Fruit fly (Drosophila melanogaster) whole organism, adult: ENCODE data around the gene SoxN.

Source experiments
- CG11617 ChIP-seq: fragments of 200-800 bp; sonication (Bioruptor generic); optimal IDR thresholded peaks from 2 replicates; lab custom pipeline; 2017; ENCODE audit warnings: mild to moderate bottlenecking, missing biosample characterization, missing genetic modification reagents, missing genetic modification characterization
- CG12768 ChIP-seq: fragments of 200-800 bp; sonication (Bioruptor generic); optimal IDR thresholded peaks from 2 replicates; lab custom pipeline; 2017; ENCODE audit warnings: missing biosample characterization, missing genetic modification characterization, mild to moderate bottlenecking, moderate library complexity, missing genetic modification reagents
- CG14711 ChIP-seq: fragments of 200-800 bp; sonication (Bioruptor generic); optimal IDR thresholded peaks from 2 replicates; lab custom pipeline; 2018; ENCODE audit warnings: missing biosample characterization, mild to moderate bottlenecking, missing genetic modification characterization, moderate library complexity
- CG1620 ChIP-seq: fragments of 200-800 bp; sonication (Bioruptor generic); optimal IDR thresholded peaks from 2 replicates; lab custom pipeline; 2016; ENCODE audit warnings: missing biosample characterization, missing genetic modification characterization
- CG33017 ChIP-seq: fragments of 200-800 bp; sonication (Bioruptor generic); optimal IDR thresholded peaks from 2 replicates; lab custom pipeline; 2018; ENCODE audit warnings: missing biosample characterization, mild to moderate bottlenecking, missing genetic modification characterization, moderate library complexity
- CG5204 ChIP-seq: fragments of 200-800 bp; sonication (Bioruptor generic); optimal IDR thresholded peaks from 2 replicates; lab custom pipeline; 2016; ENCODE audit warnings: missing biosample characterization, missing genetic modification characterization
- CG7045 ChIP-seq: fragments of 200-800 bp; sonication (Bioruptor generic); optimal IDR thresholded peaks from 2 replicates; lab custom pipeline; 2017; ENCODE audit warnings: missing biosample characterization, mild to moderate bottlenecking, missing genetic modification characterization
- CG7101 ChIP-seq: fragments of 200-800 bp; sonication (Bioruptor generic); optimal IDR thresholded peaks from 2 replicates; lab custom pipeline; 2018; ENCODE audit warnings: missing biosample characterization, mild to moderate bottlenecking, missing genetic modification characterization, moderate library complexity
- Clk ChIP-seq: fragments of 200-800 bp; sonication (Bioruptor generic); optimal IDR thresholded peaks from 2 replicates; lab custom pipeline; 2017; ENCODE audit warnings: missing biosample characterization, missing genetic modification characterization
- Crg-1 ChIP-seq: fragments of 200-800 bp; sonication (Bioruptor generic); optimal IDR thresholded peaks from 2 replicates; lab custom pipeline; 2016; ENCODE audit warnings: missing biosample characterization, missing genetic modification characterization
- Hr96 ChIP-seq: fragments of 200-800 bp; sonication (Bioruptor generic); optimal IDR thresholded peaks from 2 replicates; lab custom pipeline; 2016; ENCODE audit warnings: missing biosample characterization, missing genetic modification characterization
- Mnt ChIP-seq: fragments of 200-800 bp; sonication (Bioruptor generic); optimal IDR thresholded peaks from 2 replicates; lab custom pipeline; 2016; ENCODE audit warnings: missing biosample characterization, mild to moderate bottlenecking, missing genetic modification characterization
- bab1 ChIP-seq: fragments of 200-800 bp; sonication (Bioruptor generic); optimal IDR thresholded peaks from 3 replicates; lab custom pipeline; 2019; ENCODE audit warnings: missing biosample characterization, mild to moderate bottlenecking, missing genetic modification characterization, moderate library complexity
- cic ChIP-seq: fragments of 200-800 bp; sonication (Bioruptor generic); optimal IDR thresholded peaks from 2 replicates; lab custom pipeline; 2017; ENCODE audit warnings: missing biosample characterization, mild to moderate bottlenecking, missing genetic modification characterization, moderate library complexity
- cnc ChIP-seq, 2 experiments: fragments of >200 bp; optimal IDR thresholded peaks; 2 replicates each; lab custom pipeline; 2017
- kay ChIP-seq: fragments of 200-800 bp; sonication (Bioruptor generic); peaks from one replicate; lab custom pipeline; 2016; ENCODE audit warnings: missing biosample characterization, missing genetic modification characterization, borderline replicate concordance
- ovo ChIP-seq: fragments of 200-800 bp; sonication (Bioruptor generic); optimal IDR thresholded peaks from 2 replicates; lab custom pipeline; 2016; ENCODE audit warnings: missing biosample characterization, missing genetic modification characterization
- pad ChIP-seq: fragments of 200-800 bp; sonication (Bioruptor generic); optimal IDR thresholded peaks from 3 replicates; lab custom pipeline; 2017; ENCODE audit warnings: missing biosample characterization, missing genetic modification characterization, mild to moderate bottlenecking, moderate library complexity, missing genetic modification reagents
- tj ChIP-seq: fragments of 200-800 bp; sonication (Bioruptor generic); optimal IDR thresholded peaks from 3 replicates; lab custom pipeline; 2017; ENCODE audit warnings: missing biosample characterization, mild to moderate bottlenecking, missing genetic modification characterization, moderate library complexity
- toe ChIP-seq: fragments of 200-800 bp; sonication (Bioruptor generic); optimal IDR thresholded peaks from 2 replicates; lab custom pipeline; 2016; ENCODE audit warnings: missing biosample characterization, missing genetic modification characterization

The SoxN gene

dm6 chr2L:8859839-8860238 is 34.4 kb downstream of the SoxN start:
- TF ChIP-seq CG1620 (GFP tag; lab: Kevin White, UChicago): no peak
- TF ChIP-seq pad (GFP tag; lab: Kevin White, UChicago): no peak
- no peak for TF ChIP-seq Mnt
- no peak for TF ChIP-seq bab1
- no peak for TF ChIP-seq cnc (optimal IDR thresholded peaks at IDR 0.05; lab: Kevin White, UChicago)
- TF ChIP-seq Clk: no peak
- no peak for TF ChIP-seq CG14711
- TF ChIP-seq CG7101 (tag; lab: Kevin White, UChicago): no peak
- no peak for TF ChIP-seq CG5204
- no peak for TF ChIP-seq Hr96 (GFP tag; lab: Kevin White, UChicago)
- no peak for TF ChIP-seq CG11617 (GFP tag; lab: Kevin White, UChicago)
- no peak for TF ChIP-seq CG7045 (GFP tag; lab: Kevin White, UChicago)
- no peak for TF ChIP-seq tj (GFP tag; lab: Kevin White, UChicago)
- no peak for TF ChIP-seq ovo
- TF ChIP-seq cic: no peak
- TF ChIP-seq Crg-1: no peak
- no peak for TF ChIP-seq CG33017
- no peak for TF ChIP-seq CG12768 (GFP tag; lab: Kevin White, UChicago)

DNA sequence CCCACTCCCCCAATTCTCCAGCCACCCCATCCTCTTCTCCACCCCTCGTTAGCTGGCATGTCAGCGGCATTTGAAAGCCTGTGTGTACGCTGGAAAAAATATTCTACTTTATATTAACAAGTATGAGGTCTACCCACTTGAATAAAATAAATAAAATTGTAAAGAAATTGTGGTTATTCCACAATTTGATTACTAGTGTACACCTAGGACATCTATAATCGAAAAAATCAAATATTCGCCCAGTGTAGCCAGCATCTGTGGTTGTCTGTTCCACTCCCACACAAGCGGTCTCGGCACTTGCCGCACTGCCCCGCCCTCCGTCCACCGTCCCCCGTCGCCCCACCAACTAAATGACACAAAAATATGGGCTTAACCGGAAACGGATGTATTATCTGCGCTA is 35.3 kb downstream of the SoxN start:
- TF ChIP-seq toe (GFP tag; lab: Kevin White, UChicago) (no peak), pad (GFP tag; lab: Kevin White, UChicago) (no peak), Clk (no peak), CG14711 (no peak), Hr96 (GFP tag; lab: Kevin White, UChicago) (no peak), CG11617 (GFP tag; lab: Kevin White, UChicago) (no peak), CG7045 (GFP tag; lab: Kevin White, UChicago) (no peak), cic (no peak), CG1620 (GFP tag; lab: Kevin White, UChicago) (no peak), Mnt (no peak), CG33017 (no peak), tj (GFP tag; lab: Kevin White, UChicago) (no peak), CG5204 (no peak), kay (GFP tag; lab: Kevin White, UChicago) (no peak), Crg-1 (no peak), cnc (optimal IDR thresholded peaks at IDR 0.05; lab: Kevin White, UChicago) (no peak), CG12768 (GFP tag; lab: Kevin White, UChicago) (no peak), ovo (no peak), CG7101 (tag; lab: Kevin White, UChicago) (no peak)

DNA sequence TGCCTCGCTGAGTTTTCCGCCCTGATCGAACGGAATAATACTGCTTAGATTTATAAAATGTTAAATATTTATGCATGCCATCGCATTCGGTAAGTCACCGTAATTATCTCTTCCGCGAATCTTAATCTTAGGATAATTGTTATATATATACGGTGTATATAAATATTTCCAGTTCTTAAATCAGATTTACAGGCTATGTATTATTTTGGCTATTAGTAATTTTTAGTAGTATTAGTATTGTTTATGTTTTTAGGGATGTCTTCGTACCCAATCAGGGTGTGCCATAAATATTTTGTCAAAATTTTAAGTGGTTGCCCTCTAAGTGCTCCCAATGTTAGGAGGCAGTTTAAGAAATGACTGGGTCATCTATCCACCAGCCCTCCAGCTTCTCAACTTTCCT is 37.0 kb downstream of the SoxN start, which contains the start of gene CG32986:
Gene CG32986, plus strand, starts transcription at position 301 of the 400 bp plus-strand sequence.
- TF ChIP-seq toe (GFP tag; lab: Kevin White, UChicago) (no peak), CG33017 (no peak), CG7101 (tag; lab: Kevin White, UChicago) (no peak), CG12768 (GFP tag; lab: Kevin White, UChicago) (no peak), pad (GFP tag; lab: Kevin White, UChicago) (no peak), CG5204 (no peak), Hr96 (GFP tag; lab: Kevin White, UChicago) (no peak), ovo (no peak), cnc (optimal IDR thresholded peaks at IDR 0.05; lab: Kevin White, UChicago) (no peak), Mnt (no peak), kay (GFP tag; lab: Kevin White, UChicago) (no peak), tj (GFP tag; lab: Kevin White, UChicago) (no peak), cic (no peak), CG1620 (GFP tag; lab: Kevin White, UChicago) (no peak), CG11617 (GFP tag; lab: Kevin White, UChicago) (no peak), Crg-1 (no peak), bab1 (no peak), CG7045 (GFP tag; lab: Kevin White, UChicago) (no peak), Clk (no peak)

- no peak for TF ChIP-seq pad (GFP tag; lab: Kevin White, UChicago)
- no peak for TF ChIP-seq CG33017
- TF ChIP-seq CG12768 (GFP tag; lab: Kevin White, UChicago): no peak
- no peak for TF ChIP-seq CG5204
- no peak for TF ChIP-seq CG11617 (GFP tag; lab: Kevin White, UChicago)
- TF ChIP-seq CG7101 (tag; lab: Kevin White, UChicago): no peak
- no peak for TF ChIP-seq Mnt
- no peak for TF ChIP-seq kay (GFP tag; lab: Kevin White, UChicago)
- no peak for TF ChIP-seq tj (GFP tag; lab: Kevin White, UChicago)
- TF ChIP-seq CG1620 (GFP tag; lab: Kevin White, UChicago): no peak
- TF ChIP-seq CG7045 (GFP tag; lab: Kevin White, UChicago): no peak
- no peak for TF ChIP-seq bab1
- TF ChIP-seq Hr96 (GFP tag; lab: Kevin White, UChicago): no peak
- no peak for TF ChIP-seq toe (GFP tag; lab: Kevin White, UChicago)
- no peak for TF ChIP-seq cnc (optimal IDR thresholded peaks at IDR 0.05; lab: Kevin White, UChicago)
These were observed 38.1 kb downstream of the SoxN start, which contains the start of gene CG32987 for dm6 chr2L:8863511-8863910. Gene CG32987 (plus strand): TSS chr2L:8863811.

dm6 chr2L:8864564-8864963 is 39.1 kb downstream of the SoxN start, which contains the start of gene CG32988:
Gene CG32988 (plus strand): TSS chr2L:8864864.
- no peak for TF ChIP-seq CG33017
- TF ChIP-seq tj (GFP tag; lab: Kevin White, UChicago): no peak
- no peak for TF ChIP-seq Crg-1
- no peak for TF ChIP-seq CG1620 (GFP tag; lab: Kevin White, UChicago)
- TF ChIP-seq pad (GFP tag; lab: Kevin White, UChicago): no peak
- no peak for TF ChIP-seq CG7045 (GFP tag; lab: Kevin White, UChicago)
- TF ChIP-seq Mnt: no peak
- no peak for TF ChIP-seq Hr96 (GFP tag; lab: Kevin White, UChicago)
- TF ChIP-seq cnc (optimal IDR thresholded peaks at IDR 0.05; lab: Kevin White, UChicago): no peak
- no peak for TF ChIP-seq kay (GFP tag; lab: Kevin White, UChicago)
- TF ChIP-seq CG14711: no peak

- TF ChIP-seq CG7101 (tag; lab: Kevin White, UChicago) (no peak), kay (GFP tag; lab: Kevin White, UChicago) (no peak), Hr96 (GFP tag; lab: Kevin White, UChicago) (no peak), CG11617 (GFP tag; lab: Kevin White, UChicago) (no peak), CG5204 (no peak), CG7045 (GFP tag; lab: Kevin White, UChicago) (no peak), bab1 (no peak), CG1620 (GFP tag; lab: Kevin White, UChicago) (no peak)
These were observed 40.1 kb downstream of the SoxN start, which contains the start of gene CG32983 for dm6 chr2L:8865550-8865949. Gene CG32983 (plus strand): TSS chr2L:8865850.
